Fruit fly (Drosophila melanogaster): ENCODE measurements around the gene Mst84B.

DNA sequence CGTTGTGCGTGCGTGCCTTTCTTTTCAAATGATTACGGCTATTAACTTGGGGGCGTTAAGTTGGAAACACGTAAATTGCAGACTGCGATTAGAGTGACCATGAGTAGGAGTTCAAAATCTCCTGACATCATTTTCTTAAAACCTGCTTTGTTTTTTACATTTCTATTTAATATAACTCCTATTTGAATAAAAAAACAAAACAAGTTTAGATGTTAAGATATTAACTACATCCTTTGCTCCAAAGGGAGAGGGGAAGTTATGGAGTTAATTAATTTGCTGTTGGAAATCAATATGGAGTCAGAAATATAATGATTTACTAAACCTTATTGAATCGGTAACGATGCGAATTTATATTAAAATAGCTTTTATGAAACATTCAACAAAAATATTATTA is 24.0 kb downstream of the Mst84B start, which contains the start of gene Tailor:
- no peak for TF ChIP-seq br (GFP tag; optimal IDR thresholded peaks at IDR 0.05)
- no peak for TF ChIP-seq sv (GFP tag; optimal IDR thresholded peaks at IDR 0.05)
- TF ChIP-seq tai (GFP tag; optimal IDR thresholded peaks at IDR 0.05): no peak
- no peak for TF ChIP-seq usp (GFP tag; optimal IDR thresholded peaks at IDR 0.05)

Measured in whole organism, wandering third instar larva.